Fruit fly (Drosophila melanogaster) whole organism, pupa: Measurements from ENCODE around the gene Cyp28c1.

Experiments used
- D1 ChIP-seq: fragments of 200-800 bp; sonication (Bioruptor generic); optimal IDR thresholded peaks from 2 replicates; lab custom pipeline; 2018; ENCODE audit warnings: missing biosample characterization, mild to moderate bottlenecking, missing genetic modification characterization, moderate library complexity
- fd96Ca ChIP-seq: fragments of 200-800 bp; sonication (Bioruptor generic); IDR thresholded peaks from 3 replicates; pipeline ENCODE4 v1.3.6; 2022; ENCODE audit warnings: missing biosample characterization, missing genetic modification characterization

DNA sequence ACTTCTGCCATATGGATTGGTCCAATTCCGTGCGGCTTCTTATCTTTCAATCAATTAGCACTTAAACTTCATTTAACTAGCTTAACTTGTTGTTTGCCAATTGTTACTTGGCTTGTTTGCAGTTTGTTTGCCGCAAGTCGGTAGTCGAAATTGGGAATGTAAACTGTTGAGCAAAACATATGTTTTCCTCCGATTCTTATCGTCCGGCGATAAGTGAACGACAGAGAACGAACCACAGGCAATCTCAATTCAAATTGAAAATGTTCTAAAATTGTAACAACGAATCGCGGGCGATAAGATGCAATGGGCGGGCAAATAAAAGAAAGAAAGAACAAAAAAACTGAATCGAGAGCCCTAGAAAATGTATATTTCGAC is 19.0 kb downstream of the Cyp28c1 start:
- TF ChIP-seq D1 (no peak), fd96Ca (GFP tag; lab: Robert Waterston, UW) (no peak)
